Fruit fly (Drosophila melanogaster) whole organism, embryonic: ENCODE data around the gene Cyp4ac1.

ENCODE experiments used
- Awh ChIP-seq: fragments of 200-800 bp; sonication (Bioruptor generic); IDR thresholded peaks from 2 replicates; pipeline ENCODE4, ENCODE4 v1.3.6; 2022; ENCODE audit warnings: missing biosample characterization, missing genetic modification characterization
- Bgb ChIP-seq: fragments of 200-800 bp; sonication (Bioruptor generic); IDR thresholded peaks from 2 replicates; pipeline ENCODE4 v1.3.6; 2022; ENCODE audit warnings: missing biosample characterization, missing genetic modification characterization; ENCODE audit not compliant: partially characterized antibody
- CG10431 ChIP-seq: fragments of 200-800 bp; sonication (Bioruptor generic); optimal IDR thresholded peaks from 3 replicates; lab custom pipeline; 2018; ENCODE audit warnings: missing biosample characterization, mild to moderate bottlenecking, missing genetic modification characterization
- CG10543 ChIP-seq: fragments of 200-800 bp; sonication (Bioruptor generic); optimal IDR thresholded peaks from 3 replicates; lab custom pipeline; 2017; ENCODE audit warnings: missing biosample characterization, mild to moderate bottlenecking, missing genetic modification characterization, moderate library complexity
- CG11085 ChIP-seq: fragments of 200-800 bp; sonication (Bioruptor generic); IDR thresholded peaks from 2 replicates; pipeline ENCODE4 v1.3.6; 2022; ENCODE audit warnings: missing biosample characterization, missing genetic modification characterization
- CG12659 ChIP-seq: fragments of 200-800 bp; sonication (Bioruptor generic); optimal IDR thresholded peaks from 3 replicates; lab custom pipeline; 2017; ENCODE audit warnings: mild to moderate bottlenecking, missing biosample characterization, missing genetic modification reagents, missing genetic modification characterization
- CG12769 ChIP-seq: fragments of 200-800 bp; sonication (Bioruptor generic); optimal IDR thresholded peaks from 2 replicates; lab custom pipeline; 2019; ENCODE audit warnings: missing biosample characterization, mild to moderate bottlenecking, missing genetic modification characterization, moderate library complexity
- CG13894 ChIP-seq: fragments of 200-800 bp; sonication (Bioruptor generic); optimal IDR thresholded peaks from 3 replicates; lab custom pipeline; 2018; ENCODE audit warnings: missing biosample characterization, mild to moderate bottlenecking, missing genetic modification characterization, moderate library complexity
- CG15269 ChIP-seq: fragments of 200-800 bp; sonication (Bioruptor generic); optimal IDR thresholded peaks from 2 replicates; lab custom pipeline; 2018; ENCODE audit warnings: missing biosample characterization, mild to moderate bottlenecking, missing genetic modification characterization, moderate library complexity
- CG15514 ChIP-seq: fragments of 200-800 bp; sonication (Bioruptor generic); optimal IDR thresholded peaks from 3 replicates; lab custom pipeline; 2017; ENCODE audit warnings: missing biosample characterization, missing genetic modification characterization, mild to moderate bottlenecking, moderate library complexity, missing genetic modification reagents
- CG2129 ChIP-seq: fragments of 200-800 bp; sonication (Bioruptor generic); IDR thresholded peaks from 2 replicates; pipeline ENCODE4 v1.3.6; 2022; ENCODE audit warnings: missing biosample characterization, missing genetic modification characterization; ENCODE audit not compliant: partially characterized antibody
- CG32772 ChIP-seq: fragments of 200-800 bp; sonication (Bioruptor generic); IDR thresholded peaks from 2 replicates; pipeline ENCODE4 v1.3.6; 2022; ENCODE audit warnings: missing biosample characterization, missing genetic modification characterization
- CG3281 ChIP-seq: fragments of 200-800 bp; sonication (Bioruptor generic); optimal IDR thresholded peaks from 3 replicates; lab custom pipeline; 2017; ENCODE audit warnings: missing biosample characterization, mild to moderate bottlenecking, missing genetic modification characterization
- CG8290 ChIP-seq, 3 experiments: fragments of 200-800 bp; sonication (Bioruptor generic); optimal IDR thresholded peaks; 2 replicates each; lab custom pipeline; 2016 to 2019; ENCODE audit warnings: missing biosample characterization in 3 of 3, missing genetic modification characterization in 3 of 3, mild to moderate bottlenecking in 2 of 3, moderate library complexity in 1 of 3
- CG8359 ChIP-seq: fragments of 200-800 bp; sonication (Bioruptor generic); optimal IDR thresholded peaks from 2 replicates; lab custom pipeline; 2017; ENCODE audit warnings: missing biosample characterization, mild to moderate bottlenecking, missing genetic modification characterization, borderline replicate concordance
- CG9817 ChIP-seq: fragments of 200-800 bp; sonication (Bioruptor generic); optimal IDR thresholded peaks from 2 replicates; lab custom pipeline; 2018; ENCODE audit warnings: missing biosample characterization, mild to moderate bottlenecking, missing genetic modification characterization, moderate library complexity
- CG9932 ChIP-seq: fragments of 200-800 bp; sonication (Bioruptor generic); IDR thresholded peaks from 2 replicates; pipeline ENCODE4 v1.3.6; 2022; ENCODE audit warnings: missing biosample characterization, missing genetic modification characterization
- CTCF ChIP-seq: fragments of 200-800 bp; sonication (Bioruptor generic); optimal IDR thresholded peaks from 2 replicates; lab custom pipeline; 2017; ENCODE audit warnings: missing biosample characterization, mild to moderate bottlenecking, missing genetic modification characterization, moderate library complexity
- CoRest ChIP-seq: fragments of 200-800 bp; sonication (Bioruptor generic); optimal IDR thresholded peaks from 3 replicates; lab custom pipeline; 2018; ENCODE audit warnings: missing biosample characterization, mild to moderate bottlenecking, missing genetic modification characterization, moderate library complexity
- D19A ChIP-seq: fragments of 200-800 bp; optimal IDR thresholded peaks from 3 replicates; lab custom pipeline; 2019; ENCODE audit warnings: missing biosample characterization, mild to moderate bottlenecking, missing genetic modification characterization, moderate library complexity
- Deaf1 ChIP-seq: fragments of 200-800 bp; optimal IDR thresholded peaks from 3 replicates; lab custom pipeline; 2019; ENCODE audit warnings: missing biosample characterization, mild to moderate bottlenecking, missing genetic modification characterization, moderate library complexity
- Eip74EF ChIP-seq, 2 experiments: fragments of 200-800 bp in 1 of 2; fragments of >200 bp in 1 of 2; sonication (Bioruptor generic) in 1 of 2; optimal IDR thresholded peaks; 2 replicates each; lab custom pipeline; 2017 to 2019; ENCODE audit warnings: missing biosample characterization in 2 of 2, missing genetic modification characterization in 2 of 2, mild to moderate bottlenecking in 1 of 2, moderate library complexity in 1 of 2
- H15 ChIP-seq: fragments of 200-800 bp; sonication (Bioruptor generic); IDR thresholded peaks from 3 replicates; pipeline ENCODE4 v1.3.6; 2022; ENCODE audit warnings: missing biosample characterization, missing genetic modification characterization
- Hr39 ChIP-seq: fragments of >200 bp; optimal IDR thresholded peaks from 2 replicates; lab custom pipeline; 2017
- Jarid2 ChIP-seq: fragments of 200-800 bp; sonication (Bioruptor generic); optimal IDR thresholded peaks from 3 replicates; lab custom pipeline; 2017; ENCODE audit warnings: mild to moderate bottlenecking, missing biosample characterization, missing genetic modification reagents, missing genetic modification characterization
- MBD-R2 ChIP-seq: fragments of 200-800 bp; sonication (Bioruptor generic); IDR thresholded peaks from 2 replicates; pipeline ENCODE4 v1.3.6; 2022; ENCODE audit warnings: missing biosample characterization, missing genetic modification characterization
- Med ChIP-seq: fragments of 200-800 bp; sonication (Bioruptor generic); peaks from one replicate; lab custom pipeline; 2016; ENCODE audit warnings: missing biosample characterization, missing genetic modification characterization, mild to moderate bottlenecking, inconsistent platforms, moderate library complexity
- Meics ChIP-seq: fragments of 200-800 bp; sonication (Bioruptor generic); optimal IDR thresholded peaks from 2 replicates; lab custom pipeline; 2017; ENCODE audit warnings: missing biosample characterization, mild to moderate bottlenecking, missing genetic modification characterization
- Pdp1 ChIP-seq, 2 experiments: fragments of 200-800 bp; sonication (Bioruptor generic); optimal IDR thresholded peaks; 3 replicates each; lab custom pipeline; 2016; ENCODE audit warnings: missing biosample characterization in 2 of 2, missing genetic modification characterization in 2 of 2, mild to moderate bottlenecking in 1 of 2, moderate library complexity in 1 of 2
- Ptx1 ChIP-seq: fragments of 200-800 bp; sonication (Bioruptor generic); IDR thresholded peaks from 2 replicates; pipeline ENCODE4 v1.3.6; 2022; ENCODE audit warnings: missing biosample characterization, missing genetic modification characterization
- Rfx ChIP-seq: fragments of 200-800 bp; sonication (Bioruptor generic); IDR thresholded peaks from 2 replicates; pipeline ENCODE4 v1.3.6; 2022; ENCODE audit warnings: missing biosample characterization, missing genetic modification characterization
- Vsx1 ChIP-seq: fragments of 200-800 bp; sonication (Bioruptor generic); optimal IDR thresholded peaks from 2 replicates; lab custom pipeline; 2017; ENCODE audit warnings: missing biosample characterization, mild to moderate bottlenecking, missing genetic modification characterization, missing genetic modification reagents
- abd-A ChIP-seq: fragments of 200-800 bp; sonication (Bioruptor generic); optimal IDR thresholded peaks from 3 replicates; lab custom pipeline; 2019; ENCODE audit warnings: missing biosample characterization, mild to moderate bottlenecking, missing genetic modification characterization, moderate library complexity
- bcd ChIP-seq: fragments of 200-800 bp; sonication (Bioruptor generic); optimal IDR thresholded peaks from 2 replicates; lab custom pipeline; 2017; ENCODE audit warnings: missing biosample characterization, mild to moderate bottlenecking, missing genetic modification characterization
- dmrt11E ChIP-seq: fragments of 200-800 bp; sonication (Bioruptor generic); optimal IDR thresholded peaks from 3 replicates; lab custom pipeline; 2018; ENCODE audit warnings: missing biosample characterization, mild to moderate bottlenecking, missing genetic modification characterization, moderate library complexity
- dpn ChIP-seq, 2 experiments: fragments of 200-800 bp; sonication (Bioruptor generic); optimal IDR thresholded peaks; 3 replicates each; lab custom pipeline; 2016; ENCODE audit warnings: missing biosample characterization in 2 of 2, missing genetic modification characterization in 2 of 2
- fru ChIP-seq: fragments of >200 bp; optimal IDR thresholded peaks from 2 replicates; lab custom pipeline; 2017
- ftz-f1 ChIP-seq: fragments of 200-800 bp; sonication (Bioruptor generic); optimal IDR thresholded peaks from 2 replicates; lab custom pipeline; 2016; ENCODE audit warnings: missing biosample characterization, missing genetic modification characterization
- nmo ChIP-seq: fragments of 200-800 bp; sonication (Bioruptor generic); optimal IDR thresholded peaks from 2 replicates; lab custom pipeline; 2018; ENCODE audit warnings: missing biosample characterization, mild to moderate bottlenecking, missing genetic modification characterization, moderate library complexity
- pan ChIP-seq, 4 experiments: fragments of >200 bp in 3 of 4; fragments of 200-800 bp in 1 of 4; sonication (Bioruptor generic) in 1 of 4; optimal IDR thresholded peaks in 3 of 4; IDR thresholded peaks in 1 of 4; 2 replicates each; pipeline versions ENCODE4 v1.3.6 to Lab custom; 2017 to 2022; ENCODE audit warnings: missing biosample characterization in 2 of 4, missing genetic modification characterization in 2 of 4, mixed read lengths in 1 of 4
- ranshi ChIP-seq: fragments of 200-800 bp; sonication (Bioruptor generic); IDR thresholded peaks from 2 replicates; pipeline ENCODE4 v1.3.6; 2022; ENCODE audit warnings: missing biosample characterization, missing genetic modification characterization
- sd ChIP-seq: fragments of 200-800 bp; sonication (Bioruptor generic); optimal IDR thresholded peaks from 3 replicates; lab custom pipeline; 2018; ENCODE audit warnings: missing biosample characterization, mild to moderate bottlenecking, missing genetic modification characterization, moderate library complexity
- so ChIP-seq: fragments of 200-800 bp; sonication (Bioruptor generic); IDR thresholded peaks from 3 replicates; pipeline ENCODE4 v1.3.6; 2022; ENCODE audit warnings: missing biosample characterization, missing genetic modification characterization
- sr ChIP-seq: fragments of 200-800 bp; sonication (Bioruptor generic); IDR thresholded peaks from 3 replicates; pipeline ENCODE4 v1.3.6; 2022; ENCODE audit warnings: missing biosample characterization, missing genetic modification characterization
- vvl ChIP-seq: fragments of 200-800 bp; sonication (Bioruptor generic); IDR thresholded peaks from 2 replicates; pipeline ENCODE4 v1.3.6; 2022; ENCODE audit warnings: missing biosample characterization, missing genetic modification characterization
- wdn ChIP-seq: fragments of 200-800 bp; sonication (Bioruptor generic); IDR thresholded peaks from 2 replicates; pipeline ENCODE4 v1.3.6; 2022; ENCODE audit warnings: missing biosample characterization, missing genetic modification characterization

The Cyp4ac1 gene

dm6 chr2L:5225547-5226213 lies 38.1 kb upstream of the Cyp4ac1 start (continued):
- TF ChIP-seq wdn (GFP tag; lab: Robert Waterston, UW) (0 out of 2 replicates have a peak, but pooled peaks have one; percentile 34), so (GFP tag; lab: Robert Waterston, UW) (no peak), Ptx1 (GFP tag; lab: Robert Waterston, UW) (peak; percentile 70), Hr39 (lab: Kevin White, UChicago) (no peak), CG2129 (GFP tag; lab: Robert Waterston, UW) (no peak), fru (lab: Kevin White, UChicago) (no peak), CG32772 (peak; percentile 43), ranshi (GFP tag; lab: Robert Waterston, UW) (peak; percentile 29; the same call in 1 of the 2 replicates), CG12659 (GFP tag; lab: Kevin White, UChicago) (peak; percentile 16), D19A (peak; percentile 96), CG15269 (tag; lab: Kevin White, UChicago) (peak; percentile 26), CG9817 (tag; lab: Kevin White, UChicago) (no peak), CoRest (tag; lab: Kevin White, UChicago) (peak; percentile 27), CG3281 (no peak), CTCF (peak; percentile 6), Meics (GFP tag; lab: Kevin White, UChicago) (peak; percentile 36), dpn (GFP tag; optimal IDR thresholded peaks at IDR 0.05; lab: Kevin White, UChicago) (peak; percentile 15 to 30), sd (peak; percentile 89), Jarid2 (GFP tag; lab: Kevin White, UChicago) (no peak), ftz-f1 (GFP tag; lab: Kevin White, UChicago) (no peak), CG10543 (GFP tag; lab: Kevin White, UChicago) (peak; percentile 39), H15 (GFP tag; lab: Robert Waterston, UW) (0 out of 3 replicates have a peak, but pooled peaks have one; percentile 27), CG9932 (GFP tag; lab: Robert Waterston, UW) (peak; percentile 61), nmo (GFP tag; lab: Kevin White, UChicago) (peak; percentile 11), bcd (GFP tag; lab: Kevin White, UChicago) (peak; percentile 23), CG8290 (GFP tag; optimal IDR thresholded peaks at IDR 0.05; lab: Kevin White, UChicago) (no peak), CG8290 (tag; optimal IDR thresholded peaks at IDR 0.05; lab: Kevin White, UChicago) (no peak), MBD-R2 (GFP tag; lab: Robert Waterston, UW) (0 out of 2 replicates have a peak, but pooled peaks have one; percentile 14)

- peak; percentile 68 for TF ChIP-seq vvl
- TF ChIP-seq Awh = 0 out of 2 replicates have a peak, but pooled peaks have one; percentile 9
- peak; percentile 40 for TF ChIP-seq Med (GFP tag; lab: Kevin White, UChicago)
- TF ChIP-seq Pdp1 (GFP tag; optimal IDR thresholded peaks at IDR 0.05; lab: Kevin White, UChicago) = no peak
- no peak for TF ChIP-seq CG15514
- no peak for TF ChIP-seq dmrt11E (tag; lab: Kevin White, UChicago)
- no peak for TF ChIP-seq Bgb (GFP tag; lab: Robert Waterston, UW)
- peak; percentile 61 for TF ChIP-seq CG12769
- peak; percentile 6 for TF ChIP-seq sd
- TF ChIP-seq CG11085 (GFP tag; lab: Robert Waterston, UW) = no peak
- TF ChIP-seq abd-A (tag; lab: Kevin White, UChicago) = peak; percentile 54
- peak; percentile 30 for TF ChIP-seq Vsx1 (GFP tag; lab: Kevin White, UChicago)
- TF ChIP-seq CG13894 (tag; lab: Kevin White, UChicago) = peak; percentile 91
- no peak for TF ChIP-seq CG10431 (GFP tag; lab: Kevin White, UChicago)
- 0 out of 2 replicates have a peak, but pooled peaks have one; percentile 3 for TF ChIP-seq Rfx (GFP tag; lab: Robert Waterston, UW)
- TF ChIP-seq Eip74EF (GFP tag; optimal IDR thresholded peaks at IDR 0.05; lab: Kevin White, UChicago) = peak in 1 of 2 experiments; percentile 45
- TF ChIP-seq Deaf1 (tag; lab: Kevin White, UChicago) = no peak
- no peak for TF ChIP-seq CTCF
- TF ChIP-seq CG8359 (GFP tag; lab: Kevin White, UChicago) = peak; percentile 94
- TF ChIP-seq sr = peak; percentile 91
- TF ChIP-seq pan (optimal IDR thresholded peaks at IDR 0.05; lab: Kevin White, UChicago) = no peak
- no peak for TF ChIP-seq pan (GFP tag; optimal IDR thresholded peaks at IDR 0.05 in 1 of 2, IDR thresholded peaks at IDR 0.05 in 1 of 2)
- TF ChIP-seq, all 482 proteins: peak for 12
These were observed 36.8 kb upstream of the Cyp4ac1 start for dm6 chr2L:5226891-5227554.
